Worm (Caenorhabditis elegans): Measurements from ENCODE around the gene frh-1.

Gene frh-1

DNA sequence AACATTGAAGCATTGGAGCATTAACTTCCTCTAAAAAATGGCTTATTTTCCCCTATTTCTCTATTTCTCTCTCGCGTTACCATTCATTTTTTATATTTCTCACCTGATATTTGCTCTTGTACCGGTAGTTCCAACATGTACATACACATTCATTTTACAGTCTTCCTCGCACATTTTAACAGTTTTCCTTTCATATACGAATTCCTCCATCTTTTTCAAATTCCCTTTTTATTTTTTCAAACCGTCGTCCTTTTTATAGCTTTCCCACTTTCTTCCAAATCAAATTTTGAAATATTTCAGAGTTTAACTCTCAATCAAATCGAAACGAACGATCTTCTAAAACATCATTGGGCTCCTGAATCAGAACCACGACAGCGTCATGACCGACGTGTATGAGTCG, 33.0 kb upstream of the frh-1 start, which contains the start of gene rfip-1:
rfip-1 (plus strand) TSS at position 301 of the 400 bp plus-strand sequence.
- TF ChIP-seq ceh-36 (tag; optimal IDR thresholded peaks at IDR 0.05) (no peak), ama-1 (optimal IDR thresholded peaks at IDR 0.05) (no peak), tbx-37 (GFP tag; conservative IDR thresholded peaks at IDR 0.05) (no peak), hnd-1 (tag; optimal IDR thresholded peaks at IDR 0.05) (no peak), F13C5.2 (tag; optimal IDR thresholded peaks at IDR 0.05) (no peak), sea-1 (GFP tag; conservative IDR thresholded peaks at IDR 0.05) (no peak), scrt-1 (GFP tag; IDR thresholded peaks at IDR 0.05) (no peak), aly-1 (tag; optimal IDR thresholded peaks at IDR 0.05) (no peak), hmbx-1 (tag; optimal IDR thresholded peaks at IDR 0.05) (no peak), hmg-4 (GFP tag; optimal IDR thresholded peaks at IDR 0.05) (no peak), pes-1 (GFP tag; IDR thresholded peaks at IDR 0.05) (no peak), B0310.2 (tag; optimal IDR thresholded peaks at IDR 0.05) (no peak), tbx-11 (GFP tag; IDR thresholded peaks at IDR 0.05) (no peak)

DNA sequence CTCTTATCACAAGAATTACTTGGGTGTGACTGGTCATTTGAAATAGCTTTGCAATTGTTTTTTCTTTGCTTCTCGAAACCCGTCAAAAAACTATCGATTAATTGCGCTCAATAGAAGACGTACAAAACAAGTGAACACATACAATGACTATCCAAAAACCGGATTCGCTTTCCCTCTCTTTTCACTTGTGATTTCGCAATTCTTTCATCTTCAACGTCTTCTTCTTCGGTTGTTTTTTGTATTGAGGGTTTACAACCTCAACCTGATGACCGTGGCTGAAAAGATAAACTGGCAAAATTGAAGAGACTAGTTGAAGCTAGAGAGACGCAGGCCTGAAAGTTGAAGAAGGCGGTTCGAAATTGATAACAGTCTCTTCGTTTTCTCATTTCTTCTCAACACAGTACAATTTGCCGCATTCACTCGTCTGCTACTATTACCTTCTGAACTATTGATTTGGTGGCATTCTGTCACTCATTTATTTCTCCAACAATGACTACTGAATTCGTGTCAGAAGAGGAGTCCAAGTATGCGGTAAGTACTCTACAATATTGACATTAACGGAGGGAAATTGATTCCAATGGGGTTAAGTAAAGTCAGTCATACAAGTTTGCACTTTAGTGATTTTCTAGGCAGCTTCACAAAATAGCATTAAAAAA, 31.1 kb upstream of the frh-1 start:
- no peak for TF ChIP-seq aly-1 (tag; optimal IDR thresholded peaks at IDR 0.05)
- no peak for TF ChIP-seq scrt-1 (GFP tag; IDR thresholded peaks at IDR 0.05)
- no peak for TF ChIP-seq F13C5.2 (tag; optimal IDR thresholded peaks at IDR 0.05)
- TF ChIP-seq sea-1 (GFP tag; conservative IDR thresholded peaks at IDR 0.05) = no peak
- TF ChIP-seq flt-1 (GFP tag; IDR thresholded peaks at IDR 0.05) = no peak
- no peak for TF ChIP-seq hmbx-1 (tag; optimal IDR thresholded peaks at IDR 0.05)
- TF ChIP-seq pes-1 (GFP tag; IDR thresholded peaks at IDR 0.05) = no peak
- TF ChIP-seq B0310.2 (tag; optimal IDR thresholded peaks at IDR 0.05) = no peak
- TF ChIP-seq ama-1 (optimal IDR thresholded peaks at IDR 0.05) = no peak
- no peak for TF ChIP-seq hnd-1 (tag; optimal IDR thresholded peaks at IDR 0.05)
- no peak for TF ChIP-seq ceh-36 (tag; optimal IDR thresholded peaks at IDR 0.05)
- TF ChIP-seq ets-7 (tag; optimal IDR thresholded peaks at IDR 0.05) = no peak
- no peak for TF ChIP-seq hmg-4 (GFP tag; optimal IDR thresholded peaks at IDR 0.05)
- TF ChIP-seq tbx-11 (GFP tag; IDR thresholded peaks at IDR 0.05) = no peak
- TF ChIP-seq tbx-37 (GFP tag; conservative IDR thresholded peaks at IDR 0.05) = no peak
- TF ChIP-seq tra-4 (tag; optimal IDR thresholded peaks at IDR 0.05) = no peak
- TF ChIP-seq ceh-13 (GFP tag; optimal IDR thresholded peaks at IDR 0.05) = no peak

DNA sequence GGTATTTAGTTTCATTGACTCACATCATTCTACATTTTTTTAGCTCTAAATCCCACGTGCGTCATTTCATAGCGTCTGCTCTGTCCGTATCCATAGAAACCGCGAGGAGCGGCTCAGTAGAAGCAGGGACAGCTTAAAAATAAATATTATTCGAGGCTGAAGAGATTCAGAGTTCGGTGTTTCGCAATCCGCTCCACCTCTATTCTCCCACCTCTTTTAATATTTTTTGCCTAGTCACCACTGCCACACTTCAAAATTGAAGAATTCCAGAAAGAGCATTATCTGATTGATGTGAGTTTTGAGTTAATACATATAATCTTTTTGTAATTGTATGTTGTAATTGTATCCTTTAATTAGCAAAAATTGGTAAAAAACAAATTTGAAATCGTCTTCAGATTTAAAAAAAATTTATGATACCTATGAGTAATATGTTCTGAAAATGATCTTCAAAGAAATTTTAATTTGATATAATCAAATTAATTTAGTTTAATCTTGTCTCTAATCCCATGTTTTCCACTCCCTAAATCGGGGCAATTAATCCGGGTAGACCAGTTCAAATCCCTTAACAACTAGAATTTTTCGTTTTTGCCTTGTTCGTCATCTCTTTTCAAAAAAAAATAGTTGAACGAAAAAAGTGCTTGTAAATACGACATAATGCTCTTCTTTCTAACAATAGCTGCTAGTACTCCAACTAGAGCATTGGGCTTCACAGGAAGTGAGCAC, 27.6 kb upstream of the frh-1 start:
- TF ChIP-seq ama-1 (optimal IDR thresholded peaks at IDR 0.05) (no peak), ceh-36 (tag; optimal IDR thresholded peaks at IDR 0.05) (peak; percentile 64)

DNA sequence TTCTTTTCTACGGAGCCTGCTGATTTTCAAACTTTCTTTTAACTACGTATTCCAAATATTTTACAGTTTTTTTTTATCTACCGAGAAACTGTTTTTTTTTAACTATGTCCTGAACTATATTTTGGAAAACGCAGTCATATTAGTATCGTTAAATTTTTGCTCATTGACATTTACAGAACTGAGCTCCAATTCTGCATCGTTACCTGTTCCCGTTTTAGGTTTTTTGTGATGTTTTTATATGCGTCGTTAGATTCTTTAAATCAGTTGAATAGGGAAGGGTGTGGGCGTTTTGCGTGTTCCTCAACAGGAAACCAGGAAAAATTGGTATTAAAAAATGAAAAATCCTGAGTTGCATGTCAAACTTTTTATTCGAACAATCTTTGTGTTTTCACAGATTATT, 24.4 kb upstream of the frh-1 start:
- TF ChIP-seq tra-4 (tag; optimal IDR thresholded peaks at IDR 0.05) (no peak), pes-1 (GFP tag; IDR thresholded peaks at IDR 0.05) (no peak), ceh-36 (tag; optimal IDR thresholded peaks at IDR 0.05) (no peak), tbx-11 (GFP tag; IDR thresholded peaks at IDR 0.05) (no peak)

DNA sequence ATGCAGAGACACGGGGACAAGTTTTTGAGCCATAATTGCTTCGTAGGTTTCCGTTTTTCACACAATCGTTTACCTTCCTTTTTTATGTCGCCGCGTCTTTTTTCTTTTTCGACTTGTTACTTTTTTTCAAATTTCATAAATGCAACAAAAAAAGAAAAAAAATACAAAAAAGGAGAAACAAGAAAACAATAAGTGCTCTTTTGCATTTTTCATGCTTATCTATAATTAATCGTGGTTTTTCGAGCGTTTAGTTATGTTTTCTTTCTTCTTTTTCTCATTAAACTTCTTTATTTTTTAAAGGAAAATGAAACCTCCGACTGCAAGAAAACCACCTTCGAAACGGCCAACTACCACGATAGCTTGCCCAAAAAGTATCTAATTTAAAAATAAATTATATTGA, 21.4 kb upstream of the frh-1 start, which contains the start of gene F59G1.4:
F59G1.4 (plus strand) TSS at position 301 of the 400 bp plus-strand sequence.
- TF ChIP-seq sea-1 (GFP tag; conservative IDR thresholded peaks at IDR 0.05) (no peak), ceh-13 (GFP tag; optimal IDR thresholded peaks at IDR 0.05) (no peak), scrt-1 (GFP tag; IDR thresholded peaks at IDR 0.05) (no peak), hnd-1 (tag; optimal IDR thresholded peaks at IDR 0.05) (no peak)

DNA sequence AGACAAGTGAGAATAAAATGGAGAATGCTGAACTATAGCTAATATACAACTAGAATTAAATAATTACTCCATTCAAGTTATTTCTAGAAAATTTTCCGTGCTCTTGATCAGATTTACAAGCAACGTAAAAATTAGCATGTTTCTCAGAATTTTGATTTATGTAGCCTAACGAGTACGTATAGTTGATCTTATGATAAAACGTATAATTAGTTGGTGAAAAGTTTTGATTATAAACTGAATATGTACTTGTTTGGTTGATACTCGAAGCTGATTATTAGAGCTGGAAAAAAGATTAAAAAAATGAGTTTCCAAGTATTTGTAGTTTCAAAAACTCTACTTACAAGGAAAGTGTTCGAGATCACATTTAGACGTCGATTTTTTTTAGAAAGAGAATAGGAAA, 20.7 kb upstream of the frh-1 start:
- TF ChIP-seq tbx-11 (GFP tag; IDR thresholded peaks at IDR 0.05) (no peak), ceh-36 (tag; optimal IDR thresholded peaks at IDR 0.05) (no peak), ceh-13 (GFP tag; optimal IDR thresholded peaks at IDR 0.05) (no peak), scrt-1 (GFP tag; IDR thresholded peaks at IDR 0.05) (no peak), hnd-1 (tag; optimal IDR thresholded peaks at IDR 0.05) (no peak), B0310.2 (tag; optimal IDR thresholded peaks at IDR 0.05) (no peak), F13C5.2 (tag; optimal IDR thresholded peaks at IDR 0.05) (no peak)

DNA sequence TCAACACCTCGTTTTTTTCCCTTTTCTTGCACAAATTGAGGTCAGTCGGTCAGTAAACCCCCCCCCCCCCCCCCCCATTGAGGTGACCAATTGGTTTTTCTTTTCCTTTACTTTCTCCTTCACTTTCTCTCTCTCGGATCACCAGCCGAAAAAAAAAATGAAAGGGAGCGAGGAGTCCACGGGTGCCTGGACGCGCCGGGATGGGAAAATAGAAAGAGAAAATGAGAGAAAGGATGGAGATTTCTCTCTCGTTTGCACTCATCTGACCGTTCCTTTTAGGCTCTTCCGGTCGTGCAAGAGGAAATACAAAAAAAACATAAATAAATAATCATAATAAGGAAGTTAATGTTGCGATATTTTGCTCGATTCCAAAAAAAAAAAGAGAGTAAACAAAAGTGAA, 18.1 kb upstream of the frh-1 start:
- TF ChIP-seq ets-7 (tag; optimal IDR thresholded peaks at IDR 0.05) (no peak), scrt-1 (GFP tag; IDR thresholded peaks at IDR 0.05) (no peak), F13C5.2 (tag; optimal IDR thresholded peaks at IDR 0.05) (no peak), ceh-36 (tag; optimal IDR thresholded peaks at IDR 0.05) (no peak), aly-1 (tag; optimal IDR thresholded peaks at IDR 0.05) (no peak), ceh-13 (GFP tag; optimal IDR thresholded peaks at IDR 0.05) (no peak), tbx-11 (GFP tag; IDR thresholded peaks at IDR 0.05) (no peak), sea-1 (GFP tag; conservative IDR thresholded peaks at IDR 0.05) (no peak), hmg-4 (GFP tag; optimal IDR thresholded peaks at IDR 0.05) (no peak), tra-4 (tag; optimal IDR thresholded peaks at IDR 0.05) (no peak), flt-1 (GFP tag; IDR thresholded peaks at IDR 0.05) (no peak), pes-1 (GFP tag; IDR thresholded peaks at IDR 0.05) (no peak), hnd-1 (tag; optimal IDR thresholded peaks at IDR 0.05) (no peak), tbx-37 (GFP tag; conservative IDR thresholded peaks at IDR 0.05) (no peak), B0310.2 (tag; optimal IDR thresholded peaks at IDR 0.05) (no peak), ama-1 (optimal IDR thresholded peaks at IDR 0.05) (no peak), hmbx-1 (tag; optimal IDR thresholded peaks at IDR 0.05) (no peak)
